Worm (Caenorhabditis elegans) whole organism, L1 larva: ENCODE results near the gene T11G6.2.

ENCODE experiments used
- C16A3.4 ChIP-seq: fragments of 150-350 bp; optimal IDR thresholded peaks from 2 replicates; lab custom pipeline; 2014; ENCODE audit warnings: missing biosample characterization, missing genetic modification characterization
- C34B4.2 ChIP-seq: sonication (generic microtip); optimal IDR thresholded peaks from 2 replicates; lab custom pipeline; 2017; ENCODE audit warnings: mild to moderate bottlenecking, missing genetic modification characterization, missing compliant biosample characterization
- aly-2 ChIP-seq: fragments of 150-350 bp; optimal IDR thresholded peaks from 2 replicates; lab custom pipeline; 2014; ENCODE audit warnings: missing biosample characterization, missing genetic modification characterization
- blmp-1 ChIP-seq: fragments of 150-350 bp; optimal IDR thresholded peaks from 2 replicates; lab custom pipeline; 2014; ENCODE audit warnings: missing biosample characterization, missing genetic modification characterization
- ceh-63 ChIP-seq: fragments of 200-800 bp; sonication (Bioruptor generic); optimal IDR thresholded peaks from 2 replicates; lab custom pipeline; 2018; ENCODE audit warnings: mild to moderate bottlenecking, missing genetic modification characterization, missing compliant biosample characterization
- ceh-8 ChIP-seq: fragments of 200-800 bp; sonication (Bioruptor generic); optimal IDR thresholded peaks from 2 replicates; lab custom pipeline; 2018; ENCODE audit warnings: mild to moderate bottlenecking, missing genetic modification characterization, moderate library complexity, missing compliant biosample characterization
- ceh-82 ChIP-seq, 3 experiments: fragments of 150-350 bp in 1 of 3; sonication (generic microtip) in 2 of 3; optimal IDR thresholded peaks; 2 replicates each; lab custom pipeline; 2014 to 2017; ENCODE audit warnings: missing biosample characterization in 3 of 3, missing genetic modification characterization in 3 of 3
- ceh-88 ChIP-seq: fragments of 200-800 bp; sonication (Bioruptor generic); IDR thresholded peaks from 2 replicates; pipeline ENCODE4 v1.3.6; 2022; ENCODE audit warnings: missing genetic modification characterization, missing compliant biosample characterization
- dpl-1 ChIP-seq, 3 experiments: fragments of 150-350 bp in 2 of 3; sonication (generic microtip) in 1 of 3; optimal IDR thresholded peaks; 2 replicates each; lab custom pipeline; 2014 to 2017; ENCODE audit warnings: missing biosample characterization in 3 of 3, missing genetic modification characterization in 3 of 3, missing genetic modification reagents in 3 of 3
- dsc-1 ChIP-seq: sonication (generic microtip); optimal IDR thresholded peaks from 2 replicates; lab custom pipeline; 2016; ENCODE audit warnings: mild to moderate bottlenecking, missing genetic modification characterization, missing compliant biosample characterization
- efl-1 ChIP-seq, 4 experiments: fragments of 150-350 bp; optimal IDR thresholded peaks in 3 of 4; peaks in 1 of 4; 1 replicate in 1 of 4; 2 replicates in 3 of 4; lab custom pipeline; 2014; ENCODE audit warnings: missing biosample characterization in 2 of 4, missing genetic modification characterization in 2 of 4, missing genetic modification reagents in 2 of 4
- efl-3 ChIP-seq: fragments of 200-800 bp; sonication (Bioruptor generic); optimal IDR thresholded peaks from 2 replicates; lab custom pipeline; 2018; ENCODE audit warnings: mild to moderate bottlenecking, missing genetic modification characterization, missing compliant biosample characterization
- egl-27 ChIP-seq, 2 experiments: fragments of 150-350 bp in 1 of 2; sonication (generic microtip); optimal IDR thresholded peaks; 3 replicates each; lab custom pipeline; 2017 to 2018; ENCODE audit warnings: missing biosample characterization in 2 of 2, missing genetic modification characterization in 2 of 2, missing genetic modification reagents in 2 of 2
- elt-2 ChIP-seq: sonication (generic microtip); optimal IDR thresholded peaks from 2 replicates; lab custom pipeline; 2016; ENCODE audit warnings: missing genetic modification characterization, mild to moderate bottlenecking, inconsistent platforms, missing compliant biosample characterization, missing genetic modification reagents
- elt-3 ChIP-seq, 6 experiments: fragments of 150-350 bp in 1 of 6; sonication (generic microtip); optimal IDR thresholded peaks; 2 replicates each; lab custom pipeline; 2017 to 2018; ENCODE audit warnings: missing biosample characterization in 6 of 6, missing genetic modification characterization in 6 of 6, inconsistent platforms in 1 of 6
- irx-1 ChIP-seq: sonication (generic microtip); optimal IDR thresholded peaks from 2 replicates; lab custom pipeline; 2016; ENCODE audit warnings: missing genetic modification characterization, missing compliant biosample characterization
- isw-1 ChIP-seq: fragments of 200-800 bp; sonication (Bioruptor generic); IDR thresholded peaks from 2 replicates; pipeline ENCODE4 v1.3.6; 2022; ENCODE audit warnings: missing genetic modification characterization, missing compliant biosample characterization
- jun-1 ChIP-seq: fragments of 150-350 bp; optimal IDR thresholded peaks from 2 replicates; lab custom pipeline; 2014; ENCODE audit warnings: missing biosample characterization, missing genetic modification reagents, missing genetic modification characterization
- lin-14 ChIP-seq: fragments of 200-800 bp; sonication (Bioruptor generic); optimal IDR thresholded peaks from 2 replicates; lab custom pipeline; 2018; ENCODE audit warnings: mild to moderate bottlenecking, missing genetic modification characterization, moderate library complexity, missing compliant biosample characterization
- lin-35 ChIP-seq, 2 experiments: fragments of 150-350 bp; optimal IDR thresholded peaks; 2 replicates each; lab custom pipeline; 2014; ENCODE audit warnings: missing biosample characterization in 2 of 2, missing genetic modification characterization in 2 of 2, missing genetic modification reagents in 2 of 2
- lin-39 ChIP-seq: fragments of 150-350 bp; optimal IDR thresholded peaks from 2 replicates; lab custom pipeline; 2014; ENCODE audit warnings: missing biosample characterization, missing genetic modification reagents, missing genetic modification characterization
- lir-3 ChIP-seq: sonication (generic microtip); optimal IDR thresholded peaks from 2 replicates; lab custom pipeline; 2016; ENCODE audit warnings: mild to moderate bottlenecking, missing genetic modification characterization, moderate library complexity, missing compliant biosample characterization; ENCODE audit not compliant: poor library complexity
- lsy-2 ChIP-seq, 2 experiments: fragments of 150-350 bp; optimal IDR thresholded peaks; 2 replicates each; lab custom pipeline; 2014; ENCODE audit warnings: missing biosample characterization in 2 of 2, missing genetic modification characterization in 2 of 2
- mab-9 ChIP-seq: fragments of 200-800 bp; sonication (Bioruptor generic); IDR thresholded peaks from 2 replicates; pipeline ENCODE4 v1.3.6; 2022; ENCODE audit warnings: missing genetic modification reagents, missing genetic modification characterization, missing compliant biosample characterization
- mdl-1 ChIP-seq, 2 experiments: fragments of 150-350 bp; optimal IDR thresholded peaks; 2 replicates each; lab custom pipeline; 2014 to 2017; ENCODE audit warnings: missing biosample characterization in 2 of 2, missing genetic modification characterization in 2 of 2, inconsistent platforms in 1 of 2
- mef-2 ChIP-seq: fragments of 150-350 bp; optimal IDR thresholded peaks from 2 replicates; lab custom pipeline; 2014; ENCODE audit warnings: missing biosample characterization, missing genetic modification characterization
- mep-1 ChIP-seq: fragments of 150-350 bp; optimal IDR thresholded peaks from 2 replicates; lab custom pipeline; 2014; ENCODE audit warnings: missing biosample characterization, missing genetic modification characterization
- nhr-19 ChIP-seq: fragments of 200-800 bp; sonication (Bioruptor generic); conservative IDR thresholded peaks from 2 replicates; pipeline ENCODE4 v1.3.6; 2022; ENCODE audit warnings: missing genetic modification characterization, missing compliant biosample characterization
- nhr-20 ChIP-seq: sonication (generic microtip); optimal IDR thresholded peaks from 2 replicates; lab custom pipeline; 2016; ENCODE audit warnings: mild to moderate bottlenecking, missing genetic modification characterization, missing compliant biosample characterization
- nhr-237 ChIP-seq: fragments of 150-350 bp; optimal IDR thresholded peaks from 2 replicates; lab custom pipeline; 2014; ENCODE audit warnings: missing biosample characterization, missing genetic modification characterization
- nhr-28 ChIP-seq: fragments of 150-350 bp; optimal IDR thresholded peaks from 2 replicates; lab custom pipeline; 2014; ENCODE audit warnings: missing biosample characterization, missing genetic modification characterization
- nhr-47 ChIP-seq: sonication (generic microtip); optimal IDR thresholded peaks from 2 replicates; lab custom pipeline; 2016; ENCODE audit warnings: mild to moderate bottlenecking, missing genetic modification characterization, moderate library complexity, missing compliant biosample characterization
- nhr-71 ChIP-seq: sonication (generic microtip); optimal IDR thresholded peaks from 2 replicates; lab custom pipeline; 2016; ENCODE audit warnings: mild to moderate bottlenecking, missing genetic modification characterization, moderate library complexity, missing compliant biosample characterization
- nhr-76 ChIP-seq: sonication (generic microtip); optimal IDR thresholded peaks from 2 replicates; lab custom pipeline; 2017; ENCODE audit warnings: missing biosample characterization, missing genetic modification characterization
- nhr-77 ChIP-seq: fragments of 150-350 bp; optimal IDR thresholded peaks from 2 replicates; lab custom pipeline; 2014; ENCODE audit warnings: missing biosample characterization, missing genetic modification characterization
- nhr-84 ChIP-seq: sonication (generic microtip); optimal IDR thresholded peaks from 2 replicates; lab custom pipeline; 2017; ENCODE audit warnings: missing biosample characterization, missing genetic modification characterization
- nhr-85 ChIP-seq: sonication (generic microtip); peaks from one replicate; lab custom pipeline; 2016; ENCODE audit warnings: missing genetic modification characterization, inconsistent platforms, missing compliant biosample characterization
- nhr-90 ChIP-seq: sonication (generic microtip); optimal IDR thresholded peaks from 2 replicates; lab custom pipeline; 2016; ENCODE audit warnings: mild to moderate bottlenecking, missing genetic modification characterization, missing compliant biosample characterization; ENCODE audit not compliant: poor library complexity
- skn-1 ChIP-seq: fragments of 150-350 bp; optimal IDR thresholded peaks from 2 replicates; lab custom pipeline; 2014; ENCODE audit warnings: missing biosample characterization, missing genetic modification characterization
- snpc-4 ChIP-seq: fragments of 150-350 bp; optimal IDR thresholded peaks from 2 replicates; lab custom pipeline; 2014; ENCODE audit warnings: missing biosample characterization, missing genetic modification characterization
- snu-23 ChIP-seq: sonication (generic microtip); optimal IDR thresholded peaks from 2 replicates; lab custom pipeline; 2016; ENCODE audit warnings: missing genetic modification characterization, missing compliant biosample characterization
- sptf-1 ChIP-seq: fragments of 150-350 bp; optimal IDR thresholded peaks from 2 replicates; lab custom pipeline; 2014; ENCODE audit warnings: missing biosample characterization, missing genetic modification characterization
- swsn-7 ChIP-seq: sonication (generic microtip); optimal IDR thresholded peaks from 2 replicates; lab custom pipeline; 2016; ENCODE audit warnings: missing genetic modification characterization, missing compliant biosample characterization
- tbx-2 ChIP-seq: sonication (generic microtip); optimal IDR thresholded peaks from 2 replicates; lab custom pipeline; 2016; ENCODE audit warnings: missing genetic modification characterization, missing compliant biosample characterization
- unc-130 ChIP-seq: fragments of 150-350 bp; optimal IDR thresholded peaks from 2 replicates; lab custom pipeline; 2017; ENCODE audit warnings: missing biosample characterization, missing genetic modification characterization, inconsistent platforms
- unc-30 ChIP-seq: sonication (generic microtip); optimal IDR thresholded peaks from 2 replicates; lab custom pipeline; 2017; ENCODE audit warnings: missing biosample characterization, missing genetic modification characterization
- unc-62 ChIP-seq: fragments of 150-350 bp; optimal IDR thresholded peaks from 2 replicates; lab custom pipeline; 2014; ENCODE audit warnings: missing biosample characterization, missing genetic modification reagents, missing genetic modification characterization
- zip-4 ChIP-seq: fragments of 200-800 bp; sonication (Bioruptor generic); optimal IDR thresholded peaks from 2 replicates; lab custom pipeline; 2018; ENCODE audit warnings: mild to moderate bottlenecking, missing genetic modification characterization, moderate library complexity, missing compliant biosample characterization

T11G6.2 gene

DNA sequence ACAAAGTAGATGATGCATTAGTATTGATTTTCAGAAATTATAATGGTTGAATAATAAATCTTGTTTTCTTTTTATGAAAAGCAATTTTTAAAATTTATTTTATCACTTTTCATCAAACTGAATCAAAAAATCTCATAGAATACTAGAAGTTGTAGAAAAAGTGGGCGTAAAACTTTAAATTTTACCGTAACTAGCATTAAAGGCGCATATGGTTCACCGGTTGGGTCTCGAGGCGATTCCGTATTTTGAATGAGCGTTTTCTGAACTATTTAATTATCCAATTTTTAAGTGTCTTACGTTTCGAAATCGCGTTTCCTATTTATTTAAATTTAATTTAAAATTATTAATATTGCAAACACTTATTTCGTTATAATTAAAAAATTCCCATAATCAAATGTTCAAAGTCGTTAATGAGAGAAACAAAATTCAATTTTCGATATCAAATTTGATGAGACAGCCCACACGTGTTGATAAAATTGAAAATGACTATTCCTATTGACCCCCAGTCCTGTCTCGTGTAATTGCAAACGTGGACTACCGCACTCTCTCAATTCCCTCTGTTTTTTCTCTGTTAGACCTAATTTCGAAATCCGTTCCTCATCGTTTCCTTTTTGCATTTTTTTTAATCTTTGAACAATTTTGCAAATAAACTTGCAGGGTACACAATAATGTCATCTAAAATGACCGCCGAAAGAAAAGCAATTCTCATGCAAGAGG lies at the start of gene T11G6.2, which contains the start of gene hars-1:
Gene T11G6.2 (minus strand): TSS at position 197 of the 717 bp plus-strand sequence.
Gene hars-1 (plus strand): TSS at position 658 of the 717 bp plus-strand sequence.
- TF ChIP-seq aly-2 (tag; lab: Kevin White, UChicago) (no peak), blmp-1 (peak; percentile 43), snpc-4 (tag; lab: Kevin White, UChicago) (no peak), skn-1 (tag; lab: Kevin White, UChicago) (peak; percentile 55), sptf-1 (tag; lab: Kevin White, UChicago) (no peak), lsy-2 (tag; optimal IDR thresholded peaks at IDR 0.05; lab: Kevin White, UChicago) (peak in 1 of 2 experiments; percentile 52), snu-23 (GFP tag; lab: Kevin White, UChicago) (peak; percentile 29), mdl-1 (tag; optimal IDR thresholded peaks at IDR 0.05; lab: Kevin White, UChicago) (peak in 1 of 2 experiments; percentile 61), C16A3.4 (tag; lab: Kevin White, UChicago) (peak; percentile 37), elt-3 (tag; optimal IDR thresholded peaks at IDR 0.05; lab: Kevin White, UChicago) (peak in 1 of 6 experiments; percentile 41), nhr-84 (tag; lab: Kevin White, UChicago) (no peak), lin-14 (GFP tag; lab: Kevin White, UChicago) (peak; percentile 56), efl-1 (optimal IDR thresholded peaks at IDR 0.05; lab: Kevin White, UChicago) (peak in 1 of 2 experiments; percentile 34), efl-1 (GFP tag; optimal IDR thresholded peaks at IDR 0.05 in 1 of 2; lab: Kevin White, UChicago) (peak in 1 of 2 experiments; percentile 22), efl-3 (GFP tag; lab: Kevin White, UChicago) (no peak), dpl-1 (GFP tag; optimal IDR thresholded peaks at IDR 0.05; lab: Kevin White, UChicago) (peak; percentile 8 to 32 (median 13)), tbx-2 (tag; lab: Kevin White, UChicago) (no peak), lin-35 (GFP tag; optimal IDR thresholded peaks at IDR 0.05; lab: Kevin White, UChicago) (peak; percentile 24 to 58), unc-62 (GFP tag; lab: Kevin White, UChicago) (no peak), mep-1 (tag; lab: Kevin White, UChicago) (peak; percentile 2), ceh-63 (GFP tag; lab: Kevin White, UChicago) (no peak)

DNA sequence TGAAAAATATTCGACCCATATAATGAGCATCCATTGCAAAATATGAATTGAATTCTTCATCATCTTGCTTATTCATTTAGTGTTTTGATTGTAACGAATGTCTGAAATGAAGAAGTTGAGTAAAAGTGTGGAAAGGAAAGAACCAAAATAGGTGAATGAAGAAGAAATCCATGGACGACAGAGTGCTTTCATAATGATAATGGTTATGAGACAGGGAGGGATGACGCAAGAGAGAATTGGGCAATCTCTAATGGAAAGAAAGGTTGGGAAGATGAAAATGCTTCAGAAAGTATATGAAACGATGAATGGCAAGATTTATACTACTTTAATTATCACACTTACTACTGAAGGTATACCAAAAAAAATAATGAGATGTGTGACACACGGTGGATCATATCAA lies 46.0 kb upstream of the T11G6.2 start, which contains the start of gene ZK596.3:
Gene ZK596.3 (minus strand): TSS at position 101 of the 400 bp plus-strand sequence.
- TF ChIP-seq swsn-7 (tag; lab: Kevin White, UChicago) (no peak), nhr-19 (GFP tag; lab: Robert Waterston, UW) (no peak), elt-2 (tag; lab: Kevin White, UChicago) (no peak), egl-27 (tag; optimal IDR thresholded peaks at IDR 0.05; lab: Kevin White, UChicago) (no peak), nhr-237 (tag; lab: Kevin White, UChicago) (no peak), dsc-1 (tag; lab: Kevin White, UChicago) (no peak), ceh-88 (no peak), ceh-82 (tag; optimal IDR thresholded peaks at IDR 0.05; lab: Kevin White, UChicago) (no peak), mef-2 (no peak), nhr-85 (tag; lab: Kevin White, UChicago) (no peak), nhr-76 (tag; lab: Kevin White, UChicago) (no peak), lsy-2 (tag; optimal IDR thresholded peaks at IDR 0.05; lab: Kevin White, UChicago) (no peak), nhr-47 (tag; lab: Kevin White, UChicago) (no peak), jun-1 (no peak), lir-3 (tag; lab: Kevin White, UChicago) (no peak), nhr-20 (tag; lab: Kevin White, UChicago) (no peak), mep-1 (tag; lab: Kevin White, UChicago) (no peak), zip-4 (GFP tag; lab: Kevin White, UChicago) (no peak), nhr-28 (no peak)

DNA sequence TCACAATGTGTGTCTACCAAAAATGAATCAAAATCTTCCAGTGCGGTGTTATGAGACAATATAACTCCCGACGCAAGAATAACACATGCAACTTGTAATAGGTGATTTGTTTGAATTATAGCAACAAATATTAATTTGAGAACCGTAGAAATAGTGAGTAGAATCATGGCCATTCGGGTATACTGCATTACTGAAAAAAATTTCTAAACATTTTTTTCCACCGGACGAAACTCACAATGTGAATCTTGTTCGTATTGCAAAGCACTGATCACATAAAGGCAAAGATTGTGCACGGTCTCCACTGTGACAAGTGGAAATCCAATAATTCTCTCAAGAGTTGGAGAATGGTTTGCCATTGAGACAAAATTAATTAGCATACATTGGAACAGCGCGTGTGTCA lies 44.2 kb upstream of the T11G6.2 start:
- TF ChIP-seq nhr-90 (no peak), mdl-1 (tag; optimal IDR thresholded peaks at IDR 0.05; lab: Kevin White, UChicago) (no peak), C34B4.2 (tag; lab: Kevin White, UChicago) (no peak), jun-1 (no peak), isw-1 (GFP tag; lab: Robert Waterston, UW) (no peak), irx-1 (tag; lab: Kevin White, UChicago) (no peak), aly-2 (tag; lab: Kevin White, UChicago) (no peak), mef-2 (no peak), mab-9 (GFP tag; lab: Robert Waterston, UW) (no peak), unc-30 (tag; lab: Kevin White, UChicago) (no peak), unc-130 (no peak), nhr-77 (tag; lab: Kevin White, UChicago) (no peak), ceh-8 (GFP tag; lab: Kevin White, UChicago) (no peak), lin-39 (tag; lab: Kevin White, UChicago) (no peak), ceh-88 (no peak), nhr-71 (no peak)
